Fruit fly (Drosophila melanogaster) whole organism, prepupa: ENCODE results near the gene CG31089.

Experiments used
- CG11762 ChIP-seq: fragments of 200-800 bp; sonication (Bioruptor generic); optimal IDR thresholded peaks from 3 replicates; lab custom pipeline; 2016; ENCODE audit warnings: missing biosample characterization, missing genetic modification characterization; ENCODE audit not compliant: insufficient read depth
- Eip75B ChIP-seq: fragments of 200-800 bp; sonication (Bioruptor generic); optimal IDR thresholded peaks from 3 replicates; lab custom pipeline; 2016; ENCODE audit warnings: missing biosample characterization, missing genetic modification characterization
- Eip93F ChIP-seq: fragments of 200-800 bp; sonication (Bioruptor generic); optimal IDR thresholded peaks from 2 replicates; lab custom pipeline; 2016; ENCODE audit warnings: missing biosample characterization, mild to moderate bottlenecking, missing genetic modification characterization
- eg ChIP-seq: fragments of 200-800 bp; sonication (Bioruptor generic); IDR thresholded peaks from 3 replicates; pipeline ENCODE4 v1.3.6; 2022; ENCODE audit warnings: missing biosample characterization, missing genetic modification characterization
- fd59A ChIP-seq: fragments of 200-800 bp; sonication (Bioruptor generic); optimal IDR thresholded peaks from 2 replicates; lab custom pipeline; 2017; ENCODE audit warnings: missing biosample characterization, mild to moderate bottlenecking, missing genetic modification characterization, missing genetic modification reagents

DNA sequence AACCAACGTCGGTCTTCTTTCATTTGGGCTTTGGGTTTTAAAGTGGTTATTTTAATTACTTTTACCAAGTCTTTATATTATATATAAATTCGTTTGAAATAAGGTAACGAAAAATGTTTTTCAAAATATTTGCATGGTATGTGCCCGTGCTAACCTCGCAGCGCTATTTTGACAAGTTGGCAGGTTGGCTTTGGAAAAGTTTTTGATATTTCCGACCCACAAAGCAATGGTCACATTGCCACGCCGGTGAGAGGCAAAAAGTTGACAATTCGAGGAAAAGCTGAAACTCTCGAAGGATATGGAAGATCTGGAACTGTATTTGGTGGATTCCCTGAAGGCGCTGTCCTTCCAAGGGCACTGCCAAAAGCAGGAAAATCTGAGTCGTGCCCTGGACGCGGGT lies 9.2 kb upstream of the CG31089 start, which contains the start of gene CG5913:
- no peak for TF ChIP-seq CG11762 (GFP tag; lab: Kevin White, UChicago)
- TF ChIP-seq fd59A (GFP tag; lab: Kevin White, UChicago) = no peak
- no peak for TF ChIP-seq Eip75B (GFP tag; lab: Kevin White, UChicago)
- TF ChIP-seq Eip93F (GFP tag; lab: Kevin White, UChicago) = no peak
- TF ChIP-seq eg = no peak
